Worm (Caenorhabditis elegans) whole organism, L4 larva: ENCODE results near the gene Y50D4B.1.

Experiments
- F26F4.8 ChIP-seq: fragments of 200-800 bp; sonication (Bioruptor generic); conservative IDR thresholded peaks from 2 replicates; pipeline ENCODE4 v1.3.6; 2022; ENCODE audit warnings: missing genetic modification characterization, missing compliant biosample characterization
- F37D6.2 ChIP-seq: sonication (generic microtip); optimal IDR thresholded peaks from 2 replicates; lab custom pipeline; 2016; ENCODE audit warnings: mild to moderate bottlenecking, missing genetic modification characterization, missing compliant biosample characterization
- F44E2.7 ChIP-seq: fragments of 200-800 bp; sonication (Bioruptor generic); IDR thresholded peaks from 2 replicates; pipeline ENCODE4 v2.1.2; 2022; ENCODE audit warnings: missing genetic modification characterization, missing compliant biosample characterization
- T20F7.1 ChIP-seq: fragments of 200-800 bp; sonication (Bioruptor generic); optimal IDR thresholded peaks from 2 replicates; lab custom pipeline; 2018; ENCODE audit warnings: mild to moderate bottlenecking, missing genetic modification characterization, missing compliant biosample characterization
- T26A8.4 ChIP-seq: fragments of 200-800 bp; sonication (Bioruptor generic); IDR thresholded peaks from 2 replicates; pipeline ENCODE4 v1.3.6; 2022; ENCODE audit warnings: missing genetic modification characterization, missing compliant biosample characterization
- Y105C5A.15 ChIP-seq: fragments of 200-800 bp; sonication (Bioruptor generic); IDR thresholded peaks from 2 replicates; pipeline ENCODE4 v1.3.6; 2022; ENCODE audit warnings: missing genetic modification characterization, missing compliant biosample characterization
- Y48G9A.11 ChIP-seq: fragments of 200-800 bp; sonication (Bioruptor generic); IDR thresholded peaks from 2 replicates; pipeline ENCODE4 v1.3.6; 2022; ENCODE audit warnings: missing genetic modification reagents, missing genetic modification characterization, missing compliant biosample characterization
- Y75B8A.6 ChIP-seq: fragments of 200-800 bp; sonication (Bioruptor generic); IDR thresholded peaks from 2 replicates; pipeline ENCODE4 v1.3.6; 2022; ENCODE audit warnings: missing genetic modification reagents, missing genetic modification characterization, missing compliant biosample characterization
- aha-1 ChIP-seq: fragments of 150-350 bp; peaks from one replicate; lab custom pipeline; 2014; ENCODE audit warnings: missing biosample characterization, missing genetic modification characterization
- ama-1 ChIP-seq: fragments of 150-350 bp; optimal IDR thresholded peaks from 2 replicates; lab custom pipeline; 2014; ENCODE audit warnings: inconsistent platforms, mixed read lengths
- ceh-20 ChIP-seq: fragments of 200-800 bp; sonication (Bioruptor generic); IDR thresholded peaks from 2 replicates; pipeline ENCODE4 v1.3.6; 2022; ENCODE audit warnings: missing genetic modification reagents, missing genetic modification characterization, missing compliant biosample characterization
- ceh-32 ChIP-seq: sonication (generic microtip); optimal IDR thresholded peaks from 2 replicates; lab custom pipeline; 2016; ENCODE audit warnings: mild to moderate bottlenecking, missing genetic modification characterization, missing compliant biosample characterization; ENCODE audit not compliant: poor library complexity
- cey-2 ChIP-seq: sonication (generic microtip); optimal IDR thresholded peaks from 3 replicates; lab custom pipeline; 2017; ENCODE audit warnings: missing genetic modification characterization, mild to moderate bottlenecking, missing compliant biosample characterization, antibody characterized with exemption, borderline replicate concordance; ENCODE audit not compliant: insufficient read depth
- daf-12 ChIP-seq: fragments of 150-350 bp; optimal IDR thresholded peaks from 2 replicates; lab custom pipeline; 2014; ENCODE audit warnings: missing biosample characterization, missing genetic modification reagents, missing genetic modification characterization
- daf-16 ChIP-seq, 3 experiments: sonication (generic microtip); optimal IDR thresholded peaks; 2 replicates each; lab custom pipeline; 2016 to 2017; ENCODE audit warnings: missing genetic modification characterization in 3 of 3, missing genetic modification reagents in 3 of 3, mild to moderate bottlenecking in 2 of 3, missing compliant biosample characterization in 2 of 3, missing biosample characterization in 1 of 3, moderate library complexity in 1 of 3
- dmd-6 ChIP-seq: fragments of 200-800 bp; sonication (Bioruptor generic); IDR thresholded peaks from 2 replicates; pipeline ENCODE4 v1.3.6; 2022; ENCODE audit warnings: missing genetic modification reagents, missing genetic modification characterization, missing compliant biosample characterization
- duxl-1 ChIP-seq: sonication (generic microtip); optimal IDR thresholded peaks from 2 replicates; lab custom pipeline; 2016; ENCODE audit warnings: mild to moderate bottlenecking, missing genetic modification characterization, moderate library complexity, missing compliant biosample characterization; ENCODE audit not compliant: poor library complexity
- dve-1 ChIP-seq: sonication (generic microtip); optimal IDR thresholded peaks from 2 replicates; lab custom pipeline; 2017; ENCODE audit warnings: antibody characterized with exemption, mild to moderate bottlenecking, missing genetic modification characterization, missing compliant biosample characterization; ENCODE audit not compliant: insufficient read depth
- egl-43 ChIP-seq: fragments of 200-800 bp; sonication (Bioruptor generic); IDR thresholded peaks from 2 replicates; pipeline ENCODE4 v1.3.6; 2022; ENCODE audit warnings: missing genetic modification reagents, missing genetic modification characterization, missing compliant biosample characterization
- gei-8 ChIP-seq: fragments of 200-800 bp; sonication (Bioruptor generic); optimal IDR thresholded peaks from 2 replicates; lab custom pipeline; 2018; ENCODE audit warnings: mild to moderate bottlenecking, missing genetic modification characterization, missing compliant biosample characterization
- hif-1 ChIP-seq, 2 experiments: sonication (generic microtip); optimal IDR thresholded peaks; 2 replicates each; lab custom pipeline; 2016 to 2017; ENCODE audit warnings: missing compliant biosample characterization in 2 of 2, missing genetic modification characterization in 2 of 2, missing genetic modification reagents in 2 of 2, missing genotype in 2 of 2, mild to moderate bottlenecking in 1 of 2
- jun-1 ChIP-seq: fragments of 150-350 bp; optimal IDR thresholded peaks from 2 replicates; lab custom pipeline; 2014; ENCODE audit warnings: missing biosample characterization, missing genetic modification reagents, missing genetic modification characterization
- lin-13 ChIP-seq: fragments of 150-350 bp; optimal IDR thresholded peaks from 2 replicates; lab custom pipeline; 2014; ENCODE audit warnings: missing biosample characterization, missing genetic modification reagents, missing genetic modification characterization
- lin-29 ChIP-seq: fragments of 200-800 bp; sonication (Bioruptor generic); IDR thresholded peaks from 2 replicates; pipeline ENCODE4 v1.3.6; 2022; ENCODE audit warnings: missing genetic modification reagents, missing genetic modification characterization, missing compliant biosample characterization
- lin-39 ChIP-seq: fragments of 150-350 bp; optimal IDR thresholded peaks from 2 replicates; lab custom pipeline; 2014; ENCODE audit warnings: missing biosample characterization, missing genetic modification reagents, missing genetic modification characterization
- lir-3 ChIP-seq: sonication (generic microtip); optimal IDR thresholded peaks from 2 replicates; lab custom pipeline; 2016; ENCODE audit warnings: mild to moderate bottlenecking, missing genetic modification characterization, missing compliant biosample characterization
- lsy-2 ChIP-seq, 2 experiments: fragments of 150-350 bp in 1 of 2; sonication (generic microtip) in 1 of 2; optimal IDR thresholded peaks; 2 replicates each; lab custom pipeline; 2014 to 2017; ENCODE audit warnings: missing biosample characterization in 2 of 2, missing genetic modification characterization in 2 of 2
- madf-5 ChIP-seq, 2 experiments: fragments of 200-800 bp; sonication (Bioruptor generic); IDR thresholded peaks; 2 replicates each; pipeline ENCODE4 v1.3.6; 2022; ENCODE audit warnings: missing compliant biosample characterization in 2 of 2, missing genetic modification characterization in 2 of 2
- madf-9 ChIP-seq: fragments of 200-800 bp; sonication (Bioruptor generic); conservative IDR thresholded peaks from 2 replicates; pipeline ENCODE4 v1.3.6; 2022; ENCODE audit warnings: missing genetic modification reagents, missing genetic modification characterization, missing compliant biosample characterization
- mdt-29 ChIP-seq: fragments of 200-800 bp; sonication (Bioruptor generic); IDR thresholded peaks from 2 replicates; pipeline ENCODE4 v1.3.6; 2022; ENCODE audit warnings: missing genetic modification reagents, missing genetic modification characterization, missing compliant biosample characterization
- mep-1 ChIP-seq: fragments of 150-350 bp; sonication (generic microtip); optimal IDR thresholded peaks from 3 replicates; lab custom pipeline; 2014; ENCODE audit warnings: missing biosample characterization, missing genetic modification characterization
- mes-2 ChIP-seq: sonication (generic microtip); optimal IDR thresholded peaks from 2 replicates; lab custom pipeline; 2016; ENCODE audit warnings: missing genotype, mild to moderate bottlenecking, missing genetic modification characterization, missing compliant biosample characterization; ENCODE audit not compliant: poor library complexity, severe bottlenecking
- mxl-2 ChIP-seq: fragments of 200-800 bp; sonication (Bioruptor generic); conservative IDR thresholded peaks from 2 replicates; pipeline ENCODE4 v1.3.6; 2022; ENCODE audit warnings: missing genetic modification reagents, missing genetic modification characterization, missing compliant biosample characterization
- mxl-3 ChIP-seq: fragments of 200-800 bp; sonication (Bioruptor generic); optimal IDR thresholded peaks from 2 replicates; lab custom pipeline; 2018; ENCODE audit warnings: mild to moderate bottlenecking, missing genetic modification characterization, missing compliant biosample characterization
- nhr-102 ChIP-seq: sonication (generic microtip); optimal IDR thresholded peaks from 2 replicates; lab custom pipeline; 2016; ENCODE audit warnings: mild to moderate bottlenecking, missing genetic modification characterization, moderate library complexity, missing compliant biosample characterization
- nhr-76 ChIP-seq: fragments of 150-350 bp; optimal IDR thresholded peaks from 2 replicates; lab custom pipeline; 2014; ENCODE audit warnings: missing biosample characterization, missing genetic modification characterization
- pha-4 ChIP-seq, 2 experiments: fragments of 150-350 bp in 1 of 2; fragments of 200-800 bp in 1 of 2; sonication (Bioruptor generic) in 1 of 2; IDR thresholded peaks in 1 of 2; optimal IDR thresholded peaks in 1 of 2; 2 replicates each; pipeline versions ENCODE4 v1.3.6 to Lab custom; 2014 to 2022; ENCODE audit warnings: missing genetic modification characterization in 2 of 2, missing genetic modification reagents in 2 of 2, missing biosample characterization in 1 of 2, missing compliant biosample characterization in 1 of 2
- saeg-2 ChIP-seq: fragments of 200-800 bp; sonication (Bioruptor generic); IDR thresholded peaks from 2 replicates; pipeline ENCODE4 v1.3.6; 2022; ENCODE audit warnings: missing genetic modification reagents, missing genetic modification characterization, missing compliant biosample characterization
- sdz-12 ChIP-seq: fragments of 200-800 bp; sonication (Bioruptor generic); optimal IDR thresholded peaks from 2 replicates; lab custom pipeline; 2018; ENCODE audit warnings: mild to moderate bottlenecking, missing genetic modification characterization, missing compliant biosample characterization
- set-16 ChIP-seq: fragments of 200-800 bp; sonication (Bioruptor generic); IDR thresholded peaks from 2 replicates; pipeline ENCODE4 v1.3.6; 2022; ENCODE audit warnings: missing genetic modification reagents, missing genetic modification characterization, missing compliant biosample characterization
- spr-1 ChIP-seq: sonication (generic microtip); optimal IDR thresholded peaks from 2 replicates; lab custom pipeline; 2016; ENCODE audit warnings: mild to moderate bottlenecking, missing genetic modification characterization, missing compliant biosample characterization
- tag-97 ChIP-seq: fragments of 200-800 bp; sonication (Bioruptor generic); IDR thresholded peaks from 2 replicates; pipeline ENCODE4 v1.3.6; 2022; ENCODE audit warnings: missing genetic modification characterization, missing compliant biosample characterization
- unc-39 ChIP-seq: sonication (generic microtip); optimal IDR thresholded peaks from 2 replicates; lab custom pipeline; 2017; ENCODE audit warnings: missing biosample characterization, missing genetic modification characterization
- unc-62 ChIP-seq, 3 experiments: fragments of 150-350 bp in 1 of 3; sonication (generic microtip); optimal IDR thresholded peaks in 2 of 3; peaks in 1 of 3; 1 replicate in 1 of 3; 2 replicates in 2 of 3; lab custom pipeline; 2014 to 2017; ENCODE audit warnings: missing biosample characterization in 3 of 3, missing genetic modification characterization in 3 of 3, missing genetic modification reagents in 3 of 3, missing genotype in 1 of 3
- vab-7 ChIP-seq: fragments of 200-800 bp; sonication (Bioruptor generic); IDR thresholded peaks from 2 replicates; pipeline ENCODE4 v1.3.6; 2022; ENCODE audit warnings: missing genetic modification reagents, missing genetic modification characterization, missing compliant biosample characterization
- zfp-2 ChIP-seq: sonication (generic microtip); optimal IDR thresholded peaks from 2 replicates; lab custom pipeline; 2016; ENCODE audit warnings: mild to moderate bottlenecking, missing genetic modification characterization, missing compliant biosample characterization
- ztf-11 ChIP-seq: fragments of 150-350 bp; optimal IDR thresholded peaks from 2 replicates; lab custom pipeline; 2014; ENCODE audit warnings: missing biosample characterization, missing genetic modification characterization

The Y50D4B.1 gene

DNA sequence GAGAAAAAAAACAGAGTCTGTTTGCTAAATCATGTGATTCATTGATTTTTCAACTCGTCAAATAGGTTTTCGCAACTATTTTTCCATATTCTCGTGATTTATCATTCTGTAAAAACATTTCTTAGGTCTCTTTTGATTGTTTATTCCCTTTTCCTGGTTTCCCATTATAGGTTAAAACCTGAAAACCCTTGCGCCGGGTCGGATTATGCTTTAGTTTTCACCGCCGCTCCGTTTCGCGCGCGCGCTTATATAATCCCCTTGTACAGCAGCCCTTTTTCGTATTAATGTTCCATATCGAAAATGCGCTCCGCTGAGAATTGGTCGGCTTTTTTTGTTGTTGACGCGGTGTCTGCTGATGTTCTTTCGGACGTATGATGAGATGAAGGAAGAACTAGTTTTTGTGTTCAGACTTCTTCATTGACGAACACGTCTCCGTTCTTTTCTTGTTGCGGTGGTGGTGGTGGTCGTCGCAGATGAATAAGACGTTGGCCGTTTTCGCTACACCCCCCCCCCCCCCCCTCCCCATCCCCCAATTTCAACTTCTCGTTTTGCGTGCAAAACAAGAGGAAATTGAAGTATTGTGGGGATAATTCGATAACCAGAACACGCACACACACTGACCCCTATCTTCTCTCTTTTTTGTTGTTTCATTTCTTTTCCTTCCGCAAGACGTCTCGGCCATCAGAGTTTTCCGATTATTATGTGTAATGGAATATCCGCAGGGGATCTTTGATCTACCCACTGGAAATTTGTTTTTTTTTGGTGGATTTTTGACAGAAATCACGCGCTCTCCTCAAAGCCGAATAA is 41.9 kb downstream of the Y50D4B.1 start:
- TF ChIP-seq Y105C5A.15 (GFP tag; lab: Robert Waterston, UW): no peak
- TF ChIP-seq mdt-29: no peak
- no peak for TF ChIP-seq madf-5 (GFP tag; IDR thresholded peaks at IDR 0.05; lab: Robert Waterston, UW)
- no peak for TF ChIP-seq saeg-2 (GFP tag; lab: Robert Waterston, UW)
- TF ChIP-seq mxl-2: no peak; the same call in 1 of the 2 replicates
- TF ChIP-seq duxl-1 (tag; lab: Kevin White, UChicago): no peak
- no peak for TF ChIP-seq tag-97 (GFP tag; lab: Robert Waterston, UW)
- TF ChIP-seq ztf-11 (tag; lab: Kevin White, UChicago): no peak
- no peak for TF ChIP-seq T20F7.1 (GFP tag; lab: Kevin White, UChicago)
- TF ChIP-seq madf-9 (GFP tag; lab: Robert Waterston, UW): no peak
- no peak for TF ChIP-seq jun-1
- TF ChIP-seq lin-29 (GFP tag; lab: Robert Waterston, UW): 0 out of 2 replicates have a peak, but pooled peaks have one; percentile 33
- TF ChIP-seq ama-1: no peak
- no peak for TF ChIP-seq Y48G9A.11 (GFP tag; lab: Robert Waterston, UW)
- TF ChIP-seq F37D6.2: no peak
- no peak for TF ChIP-seq F26F4.8
- TF ChIP-seq nhr-102 (tag; lab: Kevin White, UChicago): no peak
- TF ChIP-seq zfp-2 (tag; lab: Kevin White, UChicago): no peak
- TF ChIP-seq F44E2.7: no peak
- no peak for TF ChIP-seq ceh-32
- no peak for TF ChIP-seq egl-43 (GFP tag; lab: Robert Waterston, UW)
- no peak for TF ChIP-seq lin-39 (tag; lab: Kevin White, UChicago)
- peak; percentile 33 for TF ChIP-seq mes-2 (tag; lab: Kevin White, UChicago)
- TF ChIP-seq mep-1 (tag; lab: Kevin White, UChicago): no peak
- no peak for TF ChIP-seq nhr-76 (tag; lab: Kevin White, UChicago)
- no peak for TF ChIP-seq gei-8
- TF ChIP-seq daf-16 (GFP tag; optimal IDR thresholded peaks at IDR 0.05; lab: Kevin White, UChicago): no peak
- TF ChIP-seq daf-16 (tag; optimal IDR thresholded peaks at IDR 0.05; lab: Kevin White, UChicago): no peak
- TF ChIP-seq Y75B8A.6 (GFP tag; lab: Robert Waterston, UW): no peak
- TF ChIP-seq unc-62 (GFP tag; optimal IDR thresholded peaks at IDR 0.05 in 1 of 2; lab: Kevin White, UChicago): peak in 1 of 2 experiments; percentile 41
- TF ChIP-seq unc-62 (tag; optimal IDR thresholded peaks at IDR 0.05; lab: Kevin White, UChicago): no peak
- TF ChIP-seq daf-12 (tag; lab: Kevin White, UChicago): no peak
- peak in 1 of 2 experiments; percentile 20 for TF ChIP-seq lsy-2 (tag; optimal IDR thresholded peaks at IDR 0.05; lab: Kevin White, UChicago)
- peak; percentile 60 for TF ChIP-seq set-16 (GFP tag; lab: Robert Waterston, UW)
- no peak; the same call in 1 of the 2 replicates for TF ChIP-seq pha-4 (GFP tag; IDR thresholded peaks at IDR 0.05; lab: Robert Waterston, UW)
- TF ChIP-seq pha-4 (tag; optimal IDR thresholded peaks at IDR 0.05; lab: Kevin White, UChicago): no peak
- TF ChIP-seq dve-1 (tag; lab: Kevin White, UChicago): no peak
- TF ChIP-seq lin-13 (GFP tag; lab: Kevin White, UChicago): no peak
- TF ChIP-seq lir-3 (tag; lab: Kevin White, UChicago): no peak
- TF ChIP-seq sdz-12 (GFP tag; lab: Kevin White, UChicago): no peak
- TF ChIP-seq dmd-6 (GFP tag; lab: Robert Waterston, UW): no peak
- peak; percentile 35; the same call in 1 of the 2 replicates for TF ChIP-seq T26A8.4
- TF ChIP-seq ceh-20 (GFP tag; lab: Robert Waterston, UW): no peak
- peak in 1 of 2 experiments; percentile 5 for TF ChIP-seq hif-1 (tag; optimal IDR thresholded peaks at IDR 0.05; lab: Kevin White, UChicago)
- TF ChIP-seq spr-1 (tag; lab: Kevin White, UChicago): no peak
- TF ChIP-seq cey-2 (tag; lab: Kevin White, UChicago): no peak
- TF ChIP-seq mxl-3: peak; percentile 36
- TF ChIP-seq unc-39: no peak
- peak; percentile 98 for TF ChIP-seq aha-1 (tag; lab: Kevin White, UChicago)
- TF ChIP-seq vab-7 (GFP tag; lab: Robert Waterston, UW): no peak
